Worm (Caenorhabditis elegans) whole organism, L4 larva: ENCODE data around the gene lron-7.

Source experiments
- ama-1 ChIP-seq: fragments of 150-350 bp; optimal IDR thresholded peaks from 2 replicates; lab custom pipeline; 2014; ENCODE audit warnings: inconsistent platforms, mixed read lengths
- nhr-25 ChIP-seq: sonication (generic microtip); optimal IDR thresholded peaks from 2 replicates; lab custom pipeline; 2017; ENCODE audit warnings: missing genetic modification characterization, mild to moderate bottlenecking, missing compliant biosample characterization, antibody characterized with exemption, moderate library complexity, borderline replicate concordance; ENCODE audit not compliant: insufficient read depth
- nhr-77 ChIP-seq: fragments of 150-350 bp; optimal IDR thresholded peaks from 2 replicates; lab custom pipeline; 2014; ENCODE audit warnings: missing biosample characterization, missing genetic modification characterization

DNA sequence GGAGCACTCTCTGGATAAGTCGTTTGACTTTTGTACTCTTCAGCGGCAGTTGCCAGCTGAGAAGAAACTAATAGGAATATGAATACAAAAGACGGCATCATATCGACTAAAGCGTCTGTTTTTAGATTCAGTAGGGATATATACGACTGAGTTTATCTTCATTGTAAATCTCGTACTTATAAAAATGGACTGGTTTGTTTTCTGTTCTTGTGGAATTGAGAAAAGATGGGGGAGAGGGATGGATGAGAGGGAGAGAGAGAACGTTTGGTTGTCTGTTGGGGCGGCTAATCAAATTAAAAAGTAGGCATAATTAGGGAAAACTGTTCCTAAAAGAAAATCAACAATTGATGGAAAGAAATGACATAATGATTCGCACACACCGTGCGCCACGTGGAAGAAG lies 22.6 kb upstream of the lron-7 start, which contains the start of gene grd-7:
- TF ChIP-seq nhr-25, result no peak
- no peak for TF ChIP-seq nhr-77 (tag; lab: Kevin White, UChicago)
- TF ChIP-seq ama-1 (lab: Kevin White, UChicago), result no peak
